Fruit fly (Drosophila melanogaster): ENCODE results near the gene rdgC.

The rdgC gene

dm6 chr3L:20198138-20198559 lies 49.7 kb upstream of the rdgC start, which contains the start of gene CG42674 (continued):
- TF ChIP-seq CG16813 (GFP tag; IDR thresholded peaks at IDR 0.05; ENCODE audit: partially characterized antibody) (no peak), HLH3B (GFP tag; IDR thresholded peaks at IDR 0.05) (no peak), Mrtf (GFP tag; IDR thresholded peaks at IDR 0.05) (no peak), prd (optimal IDR thresholded peaks at IDR 0.05) (no peak), prd (GFP tag; IDR thresholded peaks at IDR 0.05) (no peak), rib (GFP tag; IDR thresholded peaks at IDR 0.05) (peak; percentile 56; the same call in 1 of the 2 replicates), CG8089 (GFP tag; optimal IDR thresholded peaks at IDR 0.05) (no peak), CG43689 (GFP tag; IDR thresholded peaks at IDR 0.05) (no peak), CG2129 (GFP tag; IDR thresholded peaks at IDR 0.05; ENCODE audit: partially characterized antibody) (no peak), ewg (GFP tag; optimal IDR thresholded peaks at IDR 0.05) (no peak), CG11504 (tag; optimal IDR thresholded peaks at IDR 0.05) (peak; percentile 60), sc (optimal IDR thresholded peaks at IDR 0.05) (no peak), sc (GFP tag; optimal IDR thresholded peaks at IDR 0.05) (no peak), YL-1 (GFP tag; optimal IDR thresholded peaks at IDR 0.05) (no peak), Doc2 (GFP tag; IDR thresholded peaks at IDR 0.05) (no peak), CG15073 (GFP tag; optimal IDR thresholded peaks at IDR 0.05) (no peak), D19A (tag; optimal IDR thresholded peaks at IDR 0.05) (peak; percentile 93), salm (tag; optimal IDR thresholded peaks at IDR 0.05) (no peak), al (GFP tag; IDR thresholded peaks at IDR 0.05) (no peak), caup (GFP tag; optimal IDR thresholded peaks at IDR 0.05; ENCODE audit: severe bottlenecking) (peak; percentile 3), croc (GFP tag; conservative IDR thresholded peaks at IDR 0.05) (no peak), CG4854 (GFP tag; optimal IDR thresholded peaks at IDR 0.05) (no peak), Atf3 (GFP tag; optimal IDR thresholded peaks at IDR 0.05) (no peak), CG3163 (GFP tag; optimal IDR thresholded peaks at IDR 0.05) (peak; percentile 97), crol (GFP tag; IDR thresholded peaks at IDR 0.05) (no peak), CG10431 (GFP tag; optimal IDR thresholded peaks at IDR 0.05) (no peak), luna (GFP tag; optimal IDR thresholded peaks at IDR 0.05) (no peak), run (tag; optimal IDR thresholded peaks at IDR 0.05) (no peak), CG6272 (GFP tag; IDR thresholded peaks at IDR 0.05) (no peak), HmgZ (tag; optimal IDR thresholded peaks at IDR 0.05) (peak; percentile 8), nau (GFP tag; optimal IDR thresholded peaks at IDR 0.05) (no peak), CG3065 (GFP tag; optimal IDR thresholded peaks at IDR 0.05) (no peak), dati (GFP tag; IDR thresholded peaks at IDR 0.05) (no peak), CG13624 (GFP tag; optimal IDR thresholded peaks at IDR 0.05) (peak; percentile 62), mam (GFP tag; optimal IDR thresholded peaks at IDR 0.05) (no peak), Sry-δ (GFP tag; optimal IDR thresholded peaks at IDR 0.05) (no peak), ken (GFP tag; IDR thresholded peaks at IDR 0.05) (no peak), CG6854 (GFP tag; optimal IDR thresholded peaks at IDR 0.05) (no peak), Myb (GFP tag; optimal IDR thresholded peaks at IDR 0.05) (no peak), CG16815 (GFP tag; optimal IDR thresholded peaks at IDR 0.05) (no peak), CG15601 (tag; optimal IDR thresholded peaks at IDR 0.05) (peak; percentile 60), Nf-YA (GFP tag; IDR thresholded peaks at IDR 0.05) (no peak), tup (GFP tag; optimal IDR thresholded peaks at IDR 0.05) (no peak), CG12236 (GFP tag; optimal IDR thresholded peaks at IDR 0.05) (no peak), CG14667 (GFP tag; IDR thresholded peaks at IDR 0.05) (no peak), CG2875 (GFP tag; optimal IDR thresholded peaks at IDR 0.05) (no peak), CG17328 (GFP tag; IDR thresholded peaks at IDR 0.05) (no peak), CG14050 (GFP tag; IDR thresholded peaks at IDR 0.05) (no peak), Dfd (GFP tag; optimal IDR thresholded peaks at IDR 0.05) (no peak), danr (GFP tag; IDR thresholded peaks at IDR 0.05) (no peak), ttk (GFP tag; IDR thresholded peaks at IDR 0.05) (no peak), Jarid2 (GFP tag; optimal IDR thresholded peaks at IDR 0.05) (peak; percentile 89), Mes4 (GFP tag; optimal IDR thresholded peaks at IDR 0.05) (no peak)

Measured in whole organism, embryonic.